Fruit fly (Drosophila melanogaster) whole organism, adult: Measurements from ENCODE around the gene Zip71B.
A peak's percentile ranks its signal among the peaks of the same experiment; 100 is the strongest.

Source experiments
- CG11617 ChIP-seq: fragments of 200-800 bp; sonication (Bioruptor generic); optimal IDR thresholded peaks from 2 replicates; lab custom pipeline; 2017; ENCODE audit warnings: mild to moderate bottlenecking, missing biosample characterization, missing genetic modification reagents, missing genetic modification characterization
- CG12768 ChIP-seq: fragments of 200-800 bp; sonication (Bioruptor generic); optimal IDR thresholded peaks from 2 replicates; lab custom pipeline; 2017; ENCODE audit warnings: missing biosample characterization, missing genetic modification characterization, mild to moderate bottlenecking, moderate library complexity, missing genetic modification reagents
- CG14711 ChIP-seq: fragments of 200-800 bp; sonication (Bioruptor generic); optimal IDR thresholded peaks from 2 replicates; lab custom pipeline; 2018; ENCODE audit warnings: missing biosample characterization, mild to moderate bottlenecking, missing genetic modification characterization, moderate library complexity
- CG1620 ChIP-seq: fragments of 200-800 bp; sonication (Bioruptor generic); optimal IDR thresholded peaks from 2 replicates; lab custom pipeline; 2016; ENCODE audit warnings: missing biosample characterization, missing genetic modification characterization
- CG33017 ChIP-seq: fragments of 200-800 bp; sonication (Bioruptor generic); optimal IDR thresholded peaks from 2 replicates; lab custom pipeline; 2018; ENCODE audit warnings: missing biosample characterization, mild to moderate bottlenecking, missing genetic modification characterization, moderate library complexity
- CG5204 ChIP-seq: fragments of 200-800 bp; sonication (Bioruptor generic); optimal IDR thresholded peaks from 2 replicates; lab custom pipeline; 2016; ENCODE audit warnings: missing biosample characterization, missing genetic modification characterization
- CG7045 ChIP-seq: fragments of 200-800 bp; sonication (Bioruptor generic); optimal IDR thresholded peaks from 2 replicates; lab custom pipeline; 2017; ENCODE audit warnings: missing biosample characterization, mild to moderate bottlenecking, missing genetic modification characterization
- CG7101 ChIP-seq: fragments of 200-800 bp; sonication (Bioruptor generic); optimal IDR thresholded peaks from 2 replicates; lab custom pipeline; 2018; ENCODE audit warnings: missing biosample characterization, mild to moderate bottlenecking, missing genetic modification characterization, moderate library complexity
- Clk ChIP-seq: fragments of 200-800 bp; sonication (Bioruptor generic); optimal IDR thresholded peaks from 2 replicates; lab custom pipeline; 2017; ENCODE audit warnings: missing biosample characterization, missing genetic modification characterization
- Crg-1 ChIP-seq: fragments of 200-800 bp; sonication (Bioruptor generic); optimal IDR thresholded peaks from 2 replicates; lab custom pipeline; 2016; ENCODE audit warnings: missing biosample characterization, missing genetic modification characterization
- Hr96 ChIP-seq: fragments of 200-800 bp; sonication (Bioruptor generic); optimal IDR thresholded peaks from 2 replicates; lab custom pipeline; 2016; ENCODE audit warnings: missing biosample characterization, missing genetic modification characterization
- Mnt ChIP-seq: fragments of 200-800 bp; sonication (Bioruptor generic); optimal IDR thresholded peaks from 2 replicates; lab custom pipeline; 2016; ENCODE audit warnings: missing biosample characterization, mild to moderate bottlenecking, missing genetic modification characterization
- bab1 ChIP-seq: fragments of 200-800 bp; sonication (Bioruptor generic); optimal IDR thresholded peaks from 3 replicates; lab custom pipeline; 2019; ENCODE audit warnings: missing biosample characterization, mild to moderate bottlenecking, missing genetic modification characterization, moderate library complexity
- cic ChIP-seq: fragments of 200-800 bp; sonication (Bioruptor generic); optimal IDR thresholded peaks from 2 replicates; lab custom pipeline; 2017; ENCODE audit warnings: missing biosample characterization, mild to moderate bottlenecking, missing genetic modification characterization, moderate library complexity
- cnc ChIP-seq, 2 experiments: fragments of >200 bp; optimal IDR thresholded peaks; 2 replicates each; lab custom pipeline; 2017
- kay ChIP-seq: fragments of 200-800 bp; sonication (Bioruptor generic); peaks from one replicate; lab custom pipeline; 2016; ENCODE audit warnings: missing biosample characterization, missing genetic modification characterization, borderline replicate concordance
- ovo ChIP-seq: fragments of 200-800 bp; sonication (Bioruptor generic); optimal IDR thresholded peaks from 2 replicates; lab custom pipeline; 2016; ENCODE audit warnings: missing biosample characterization, missing genetic modification characterization
- pad ChIP-seq: fragments of 200-800 bp; sonication (Bioruptor generic); optimal IDR thresholded peaks from 3 replicates; lab custom pipeline; 2017; ENCODE audit warnings: missing biosample characterization, missing genetic modification characterization, mild to moderate bottlenecking, moderate library complexity, missing genetic modification reagents
- tj ChIP-seq: fragments of 200-800 bp; sonication (Bioruptor generic); optimal IDR thresholded peaks from 3 replicates; lab custom pipeline; 2017; ENCODE audit warnings: missing biosample characterization, mild to moderate bottlenecking, missing genetic modification characterization, moderate library complexity
- toe ChIP-seq: fragments of 200-800 bp; sonication (Bioruptor generic); optimal IDR thresholded peaks from 2 replicates; lab custom pipeline; 2016; ENCODE audit warnings: missing biosample characterization, missing genetic modification characterization

Gene Zip71B

DNA sequence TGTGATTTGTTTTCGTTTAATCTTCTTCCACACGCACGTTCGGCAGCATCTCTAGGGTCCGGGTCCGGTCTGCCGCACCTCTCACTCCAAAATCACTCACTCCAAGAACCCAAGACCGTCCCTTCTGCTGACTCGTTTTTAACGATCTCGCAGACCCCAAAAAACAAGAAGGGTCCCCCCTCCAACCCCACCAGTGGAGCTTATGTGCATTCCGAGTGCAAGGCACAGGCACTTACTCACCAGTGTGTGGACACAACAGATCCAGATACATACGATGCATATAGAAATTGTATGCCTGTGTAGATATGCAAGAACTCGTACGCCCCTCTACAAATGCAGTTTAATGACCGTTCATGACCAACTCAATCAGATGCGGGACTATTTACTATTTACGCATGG, 13.6 kb upstream of the Zip71B start:
- no peak for TF ChIP-seq bab1
- TF ChIP-seq Hr96, result no peak
- TF ChIP-seq Mnt (GFP tag; lab: Kevin White, UChicago), result no peak
- no peak for TF ChIP-seq toe (GFP tag; lab: Kevin White, UChicago)
- TF ChIP-seq tj (GFP tag; lab: Kevin White, UChicago), result no peak
- no peak for TF ChIP-seq cic (GFP tag; lab: Kevin White, UChicago)
- TF ChIP-seq CG12768, result no peak
- no peak for TF ChIP-seq CG7101
- no peak for TF ChIP-seq pad (GFP tag; lab: Kevin White, UChicago)
- no peak for TF ChIP-seq cnc (optimal IDR thresholded peaks at IDR 0.05; lab: Kevin White, UChicago)
- TF ChIP-seq Clk (GFP tag; lab: Kevin White, UChicago), result no peak
- no peak for TF ChIP-seq CG33017
- no peak for TF ChIP-seq kay
- no peak for TF ChIP-seq CG11617
- no peak for TF ChIP-seq CG7045 (GFP tag; lab: Kevin White, UChicago)
- no peak for TF ChIP-seq CG5204 (GFP tag; lab: Kevin White, UChicago)
- no peak for TF ChIP-seq Crg-1

DNA sequence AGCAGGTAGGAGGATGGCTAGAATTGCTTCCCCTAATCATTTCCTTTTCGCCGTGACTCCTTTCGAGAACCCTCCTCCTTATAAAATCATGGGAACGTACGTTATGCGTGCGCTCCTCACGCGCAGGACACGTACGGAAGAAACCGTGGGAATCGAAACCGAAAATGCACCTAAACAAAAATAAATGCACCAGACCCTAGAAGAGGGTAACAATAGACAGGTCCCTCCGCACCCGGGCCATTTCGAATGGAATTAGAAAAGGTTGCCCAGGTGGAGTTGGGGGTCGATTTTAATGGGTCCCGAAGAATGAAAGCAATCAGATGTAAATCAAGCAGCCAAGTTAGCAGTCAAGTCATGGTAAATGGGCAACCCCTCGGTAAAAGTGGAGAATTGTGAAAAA, 12.8 kb upstream of the Zip71B start, which contains the start of gene CG3349:
Gene CG3349, plus strand, starts transcription at position 289 of the 400 bp plus-strand sequence.
- TF ChIP-seq cic (GFP tag; lab: Kevin White, UChicago), result no peak
- TF ChIP-seq Hr96, result no peak
- no peak for TF ChIP-seq ovo
- TF ChIP-seq CG1620, result no peak
- TF ChIP-seq CG14711 (tag; lab: Kevin White, UChicago), result no peak
- TF ChIP-seq Clk (GFP tag; lab: Kevin White, UChicago), result no peak
- TF ChIP-seq pad (GFP tag; lab: Kevin White, UChicago), result no peak
- no peak for TF ChIP-seq tj (GFP tag; lab: Kevin White, UChicago)
- TF ChIP-seq CG7101, result no peak
- no peak for TF ChIP-seq Mnt (GFP tag; lab: Kevin White, UChicago)
- TF ChIP-seq CG12768, result no peak

DNA sequence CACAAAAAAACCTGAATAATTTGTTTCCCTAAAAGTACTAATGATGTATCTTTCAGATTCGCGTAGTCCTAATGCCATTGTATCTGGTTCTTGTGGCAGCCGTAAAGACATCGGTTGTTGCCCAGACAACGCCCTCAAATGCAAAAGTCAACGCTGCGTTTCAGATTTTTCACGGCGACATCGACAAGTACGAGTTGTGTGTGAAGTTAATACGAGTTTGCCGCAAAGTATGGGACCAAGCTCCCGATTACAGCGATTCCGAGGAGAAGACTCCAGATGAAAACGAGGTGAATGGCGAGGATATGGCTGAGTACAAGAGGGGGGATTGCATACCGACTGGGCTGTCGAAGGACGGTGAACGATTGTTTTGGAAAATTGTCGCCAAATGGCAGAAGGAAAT, 12.1 kb upstream of the Zip71B start:
- TF ChIP-seq pad (GFP tag; lab: Kevin White, UChicago), result no peak

DNA sequence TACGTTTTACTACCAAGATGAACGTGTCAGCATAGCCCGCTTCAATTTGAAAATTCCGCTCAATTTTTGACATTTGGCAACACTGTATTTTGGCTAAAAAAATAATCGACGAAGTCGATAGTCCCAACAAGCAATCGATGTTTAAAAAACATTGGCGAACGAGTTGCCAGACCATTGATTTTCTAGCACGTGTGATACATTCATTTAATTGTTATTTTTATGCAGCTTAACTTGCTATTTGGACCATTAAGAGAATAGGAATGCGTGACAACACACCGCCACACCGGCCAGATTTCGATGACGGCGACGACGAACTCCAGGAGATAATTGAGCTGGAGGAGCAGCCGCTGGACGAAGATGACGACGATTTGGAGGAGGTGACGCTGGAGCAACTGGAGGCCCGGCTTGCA, 9.4 kb upstream of the Zip71B start, which contains the start of gene CG5114:
Gene CG5114, plus strand, starts transcription at position 161 of the 410 bp plus-strand sequence.
- TF ChIP-seq CG7101, result peak; percentile 36
- no peak for TF ChIP-seq tj (GFP tag; lab: Kevin White, UChicago)
- no peak for TF ChIP-seq Clk (GFP tag; lab: Kevin White, UChicago)
- peak; percentile 36 for TF ChIP-seq cic (GFP tag; lab: Kevin White, UChicago)
- peak; percentile 98 for TF ChIP-seq Mnt (GFP tag; lab: Kevin White, UChicago)
- no peak for TF ChIP-seq ovo
- peak; percentile 44 for TF ChIP-seq Crg-1
- TF ChIP-seq CG7045 (GFP tag; lab: Kevin White, UChicago), result peak; percentile 11
- no peak for TF ChIP-seq toe (GFP tag; lab: Kevin White, UChicago)
- no peak for TF ChIP-seq CG11617
- peak; percentile 42 for TF ChIP-seq CG14711 (tag; lab: Kevin White, UChicago)
- no peak for TF ChIP-seq cnc (optimal IDR thresholded peaks at IDR 0.05; lab: Kevin White, UChicago)
- no peak for TF ChIP-seq kay
- TF ChIP-seq CG33017, result peak; percentile 23
- peak; percentile 46 for TF ChIP-seq CG1620
- TF ChIP-seq Hr96, result no peak
- TF ChIP-seq pad (GFP tag; lab: Kevin White, UChicago), result peak; percentile 50
- peak; percentile 58 for TF ChIP-seq CG12768
- TF ChIP-seq bab1, result peak; percentile 70
- no peak for TF ChIP-seq CG5204 (GFP tag; lab: Kevin White, UChicago)

DNA sequence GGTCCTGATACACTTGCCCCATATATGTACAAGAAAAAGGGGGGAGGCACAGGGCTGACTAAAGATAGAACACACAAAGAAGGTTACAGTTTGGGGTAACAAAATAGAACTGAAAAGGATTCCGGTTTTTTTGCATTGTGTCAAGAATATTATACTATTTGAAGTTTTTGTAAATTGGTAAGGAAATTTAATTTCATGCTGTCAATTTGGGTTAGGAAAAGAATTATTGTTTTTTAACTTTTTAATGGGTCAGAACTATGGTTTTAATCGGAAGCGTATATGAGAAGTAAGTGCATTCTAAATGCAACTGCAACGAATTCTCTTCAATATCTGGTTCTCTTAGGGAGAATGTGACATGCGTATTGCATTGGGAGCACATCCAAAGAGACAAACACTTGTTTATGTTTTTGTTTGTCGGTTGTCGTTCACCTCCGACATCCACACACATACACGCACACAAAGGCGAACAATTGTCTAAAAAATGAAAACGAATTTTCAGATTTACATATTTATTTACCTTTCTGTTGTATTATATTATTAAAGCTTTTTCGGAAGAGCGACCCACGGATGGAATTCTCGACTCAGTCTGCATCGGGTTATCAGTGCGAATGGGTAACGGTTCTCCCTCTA, 7.5 kb upstream of the Zip71B start, which contains the start of gene mnd:
Gene mnd, plus strand, starts transcription at position 580 of the 630 bp plus-strand sequence.
- TF ChIP-seq Clk (GFP tag; lab: Kevin White, UChicago), result no peak
- no peak for TF ChIP-seq cnc (optimal IDR thresholded peaks at IDR 0.05; lab: Kevin White, UChicago)
- TF ChIP-seq CG33017, result no peak
- TF ChIP-seq Hr96, result no peak
- TF ChIP-seq kay, result no peak
- TF ChIP-seq CG14711 (tag; lab: Kevin White, UChicago), result peak; percentile 31

DNA sequence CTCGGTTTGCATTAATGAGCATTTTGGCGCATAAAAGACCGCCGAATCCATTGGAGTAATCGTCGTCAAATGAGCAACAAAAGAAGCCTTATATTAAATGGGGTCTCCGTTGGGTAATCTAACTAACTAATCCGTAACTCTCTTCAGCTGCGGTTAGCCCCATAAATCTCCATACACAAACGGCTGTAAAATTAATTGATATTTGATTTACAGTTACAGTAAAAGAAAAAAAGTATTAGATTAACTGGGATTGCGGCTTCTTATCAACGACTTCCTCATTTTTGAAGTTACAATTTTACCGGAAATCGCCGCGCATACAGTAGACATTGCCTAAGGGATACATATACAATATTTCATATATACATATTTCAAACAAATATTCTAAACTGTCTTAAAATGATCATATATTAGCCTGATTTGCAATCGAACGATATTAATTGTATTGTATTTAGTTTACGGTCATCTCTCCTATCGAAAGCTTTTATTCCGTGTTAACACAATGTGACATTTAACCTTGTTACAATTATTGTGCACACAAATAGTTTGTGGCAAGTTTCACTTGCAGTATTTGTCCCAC, 5.7 kb upstream of the Zip71B start:
- TF ChIP-seq toe (GFP tag; lab: Kevin White, UChicago) (no peak), tj (GFP tag; lab: Kevin White, UChicago) (no peak), CG12768 (no peak), kay (peak; percentile 37)
